Fruit fly (Drosophila melanogaster): ENCODE data around the gene CG14841.

The CG14841 gene

dm6 chr3R:14278523-14279303 is 16.5 kb upstream of the CG14841 start (continued):
- TF ChIP-seq CkIIα-i1 (GFP tag; IDR thresholded peaks at IDR 0.05) (no peak), Usf (GFP tag; optimal IDR thresholded peaks at IDR 0.05) (no peak), Sox102F (GFP tag; optimal IDR thresholded peaks at IDR 0.05) (peak; percentile 3), CG8478 (optimal IDR thresholded peaks at IDR 0.05) (no peak), HLH3B (GFP tag; IDR thresholded peaks at IDR 0.05) (no peak), CG3995 (GFP tag; optimal IDR thresholded peaks at IDR 0.05) (no peak), gfzf (GFP tag; optimal IDR thresholded peaks at IDR 0.05) (no peak), E2f2 (GFP tag; IDR thresholded peaks at IDR 0.05) (no peak), CG3726 (GFP tag; IDR thresholded peaks at IDR 0.05) (no peak), CG11093 (GFP tag; IDR thresholded peaks at IDR 0.05) (no peak), CG7987 (GFP tag; optimal IDR thresholded peaks at IDR 0.05) (no peak), run (tag; optimal IDR thresholded peaks at IDR 0.05) (no peak), CG10209 (GFP tag; optimal IDR thresholded peaks at IDR 0.05) (no peak), CG3281 (GFP tag; optimal IDR thresholded peaks at IDR 0.05) (no peak), peb (GFP tag; IDR thresholded peaks at IDR 0.05) (no peak), CG18619 (GFP tag; optimal IDR thresholded peaks at IDR 0.05) (no peak), CG30431 (GFP tag; optimal IDR thresholded peaks at IDR 0.05) (no peak), z (GFP tag; IDR thresholded peaks at IDR 0.05) (peak; percentile 79; the same call in 2 of the 3 replicates), unc-4 (GFP tag; IDR thresholded peaks at IDR 0.05; ENCODE audit: partially characterized antibody) (no peak), Ets97D (GFP tag; optimal IDR thresholded peaks at IDR 0.05) (no peak), sc (optimal IDR thresholded peaks at IDR 0.05) (no peak), sc (GFP tag; optimal IDR thresholded peaks at IDR 0.05) (no peak), dysf (GFP tag; IDR thresholded peaks at IDR 0.05) (no peak), CHES-1-like (GFP tag; optimal IDR thresholded peaks at IDR 0.05) (no peak), her (GFP tag; optimal IDR thresholded peaks at IDR 0.05) (no peak), lola (GFP tag; optimal IDR thresholded peaks at IDR 0.05) (no peak), repo (GFP tag; optimal IDR thresholded peaks at IDR 0.05) (no peak), Doc2 (GFP tag; IDR thresholded peaks at IDR 0.05) (no peak), ken (GFP tag; IDR thresholded peaks at IDR 0.05) (no peak), hth (optimal IDR thresholded peaks at IDR 0.05) (no peak), Chrac-16 (GFP tag; optimal IDR thresholded peaks at IDR 0.05) (no peak), CG2116 (GFP tag; optimal IDR thresholded peaks at IDR 0.05) (no peak), CG31441 (GFP tag; IDR thresholded peaks at IDR 0.05) (no peak), CG11247 (GFP tag; IDR thresholded peaks at IDR 0.05) (no peak), CG1602 (GFP tag; optimal IDR thresholded peaks at IDR 0.05) (no peak), Ada2b (GFP tag; IDR thresholded peaks at IDR 0.05) (0 out of 2 replicates have a peak, but pooled peaks have one; percentile 5), phol (tag; optimal IDR thresholded peaks at IDR 0.05) (peak; percentile 15), Mrtf (GFP tag; IDR thresholded peaks at IDR 0.05) (no peak), Dref (GFP tag; IDR thresholded peaks at IDR 0.05) (no peak), crp (GFP tag; optimal IDR thresholded peaks at IDR 0.05) (no peak), Scr (GFP tag; IDR thresholded peaks at IDR 0.05; ENCODE audit: partially characterized antibody) (no peak), CG16813 (GFP tag; IDR thresholded peaks at IDR 0.05; ENCODE audit: partially characterized antibody) (no peak), ato (GFP tag; IDR thresholded peaks at IDR 0.05; ENCODE audit: partially characterized antibody) (no peak), CG1647 (GFP tag; optimal IDR thresholded peaks at IDR 0.05) (no peak), CG9797 (GFP tag; optimal IDR thresholded peaks at IDR 0.05) (no peak), CG10431 (GFP tag; optimal IDR thresholded peaks at IDR 0.05) (no peak), Spps (tag; optimal IDR thresholded peaks at IDR 0.05) (no peak), usp (GFP tag; optimal IDR thresholded peaks at IDR 0.05) (no peak), CG10366 (GFP tag; IDR thresholded peaks at IDR 0.05) (no peak; the same call in 1 of the 2 replicates), gem (tag; optimal IDR thresholded peaks at IDR 0.05) (peak; percentile 38), CG10321 (GFP tag; IDR thresholded peaks at IDR 0.05) (no peak)

Data from whole organism, embryonic.